Fruit fly (Drosophila melanogaster): ENCODE results near the gene Wnt5.

DNA sequence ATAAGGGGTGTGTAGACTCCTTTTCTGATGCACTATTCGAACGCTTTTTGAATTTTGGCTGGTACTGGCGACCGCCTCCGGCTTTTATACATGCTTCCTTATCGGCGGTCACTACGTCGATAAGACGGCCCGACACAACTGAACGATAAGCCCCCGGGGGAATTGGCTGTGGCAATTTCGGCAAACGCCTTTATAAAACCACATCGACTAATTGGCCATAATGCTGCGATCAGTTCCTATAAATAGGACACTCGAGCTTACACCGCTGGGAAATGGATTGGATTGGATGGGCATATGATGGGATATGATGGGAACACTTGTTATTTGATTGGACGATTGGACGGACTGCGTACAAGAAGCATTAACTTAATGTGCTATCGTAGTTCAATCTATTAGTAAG lies 13.3 kb downstream of the Wnt5 start, which contains the start of gene CG15044:
- no peak for TF ChIP-seq Dfd (GFP tag; optimal IDR thresholded peaks at IDR 0.05)
- no peak for TF ChIP-seq Xrp1 (GFP tag; IDR thresholded peaks at IDR 0.05)
- TF ChIP-seq sc (optimal IDR thresholded peaks at IDR 0.05), result no peak
- no peak for TF ChIP-seq sc (GFP tag; optimal IDR thresholded peaks at IDR 0.05)
- no peak for TF ChIP-seq CG2120 (GFP tag; optimal IDR thresholded peaks at IDR 0.05)
- TF ChIP-seq dmrt99B (tag; optimal IDR thresholded peaks at IDR 0.05), result no peak

Measured in whole organism, embryonic.